Worm (Caenorhabditis elegans) whole organism, L2 larva: ENCODE results near the gene klp-6.

Experiments used
- R02D3.7 ChIP-seq: fragments of 150-350 bp; optimal IDR thresholded peaks from 2 replicates; lab custom pipeline; 2014; ENCODE audit warnings: missing biosample characterization, missing genetic modification characterization
- aly-2 ChIP-seq: fragments of 150-350 bp; optimal IDR thresholded peaks from 2 replicates; lab custom pipeline; 2014; ENCODE audit warnings: missing biosample characterization, missing genetic modification characterization
- ceh-82 ChIP-seq: fragments of 150-350 bp; optimal IDR thresholded peaks from 2 replicates; lab custom pipeline; 2014; ENCODE audit warnings: missing biosample characterization, missing genetic modification characterization
- egl-27 ChIP-seq: sonication (generic microtip); optimal IDR thresholded peaks from 3 replicates; lab custom pipeline; 2017; ENCODE audit warnings: missing biosample characterization, missing genetic modification reagents, missing genetic modification characterization
- elt-1 ChIP-seq: fragments of 150-350 bp; optimal IDR thresholded peaks from 2 replicates; lab custom pipeline; 2014; ENCODE audit warnings: missing biosample characterization, missing genetic modification characterization
- elt-3 ChIP-seq: sonication (generic microtip); optimal IDR thresholded peaks from 2 replicates; lab custom pipeline; 2017; ENCODE audit warnings: missing biosample characterization, missing genetic modification characterization
- fos-1 ChIP-seq: fragments of 150-350 bp; optimal IDR thresholded peaks from 2 replicates; lab custom pipeline; 2014; ENCODE audit warnings: missing biosample characterization, missing genetic modification characterization
- lin-39 ChIP-seq: fragments of 150-350 bp; optimal IDR thresholded peaks from 2 replicates; lab custom pipeline; 2014; ENCODE audit warnings: missing biosample characterization, missing genetic modification reagents, missing genetic modification characterization
- mdl-1 ChIP-seq, 2 experiments: fragments of 150-350 bp in 1 of 2; sonication (generic microtip) in 1 of 2; optimal IDR thresholded peaks; 2 replicates each; lab custom pipeline; 2017; ENCODE audit warnings: missing biosample characterization in 2 of 2, missing genetic modification characterization in 2 of 2
- nhr-21 ChIP-seq: fragments of 150-350 bp; optimal IDR thresholded peaks from 2 replicates; lab custom pipeline; 2014; ENCODE audit warnings: missing biosample characterization, missing genetic modification characterization
- nhr-237 ChIP-seq: fragments of 150-350 bp; optimal IDR thresholded peaks from 2 replicates; lab custom pipeline; 2014; ENCODE audit warnings: missing biosample characterization, missing genetic modification characterization
- skn-1 ChIP-seq: sonication (generic microtip); optimal IDR thresholded peaks from 2 replicates; lab custom pipeline; 2017; ENCODE audit warnings: missing biosample characterization, missing genetic modification characterization
- snpc-4 ChIP-seq: fragments of 150-350 bp; optimal IDR thresholded peaks from 2 replicates; lab custom pipeline; 2014; ENCODE audit warnings: missing biosample characterization, missing genetic modification characterization
- ztf-4 ChIP-seq: fragments of 150-350 bp; optimal IDR thresholded peaks from 2 replicates; lab custom pipeline; 2014; ENCODE audit warnings: missing biosample characterization, missing genetic modification characterization

ce11 chrIII:5023642-5024041 is 7.1 kb upstream of the klp-6 start:
- TF ChIP-seq ztf-4 (tag; lab: Kevin White, UChicago) (no peak), mdl-1 (tag; optimal IDR thresholded peaks at IDR 0.05; lab: Kevin White, UChicago) (no peak), snpc-4 (tag; lab: Kevin White, UChicago) (no peak), ceh-82 (no peak), fos-1 (tag; lab: Kevin White, UChicago) (no peak), egl-27 (tag; lab: Kevin White, UChicago) (no peak), nhr-237 (tag; lab: Kevin White, UChicago) (no peak), nhr-21 (tag; lab: Kevin White, UChicago) (no peak), elt-1 (tag; lab: Kevin White, UChicago) (no peak), elt-3 (tag; lab: Kevin White, UChicago) (no peak), aly-2 (tag; lab: Kevin White, UChicago) (no peak), lin-39 (tag; lab: Kevin White, UChicago) (no peak), R02D3.7 (no peak), skn-1 (no peak)
